Worm (Caenorhabditis elegans) whole organism, midembryonic: Measurements from ENCODE around the gene pph-2.
A peak's percentile ranks its signal among the peaks of the same experiment; 100 is the strongest.

ENCODE experiments used
- T22C8.4 ChIP-seq: fragments of 200-800 bp; sonication (Bioruptor generic); IDR thresholded peaks from 2 replicates; pipeline ENCODE4 v1.3.6; 2022; ENCODE audit warnings: missing genetic modification characterization, missing compliant biosample characterization
- cog-1 ChIP-seq: sonication (generic microtip); optimal IDR thresholded peaks from 2 replicates; lab custom pipeline; 2016; ENCODE audit warnings: missing genetic modification characterization, missing compliant biosample characterization
- flt-1 ChIP-seq: fragments of 200-800 bp; sonication (Bioruptor generic); IDR thresholded peaks from 2 replicates; pipeline ENCODE4 v1.3.6; 2022; ENCODE audit warnings: missing genetic modification characterization, missing compliant biosample characterization
- klf-2 ChIP-seq: fragments of 200-800 bp; sonication (Bioruptor generic); conservative IDR thresholded peaks from 2 replicates; pipeline ENCODE4 v1.3.6; 2022; ENCODE audit warnings: missing genetic modification reagents, missing genetic modification characterization, missing compliant biosample characterization
- med-1 ChIP-seq: sonication (generic microtip); optimal IDR thresholded peaks from 2 replicates; lab custom pipeline; 2017; ENCODE audit warnings: missing genetic modification characterization, mild to moderate bottlenecking, missing compliant biosample characterization, antibody characterized with exemption, missing genetic modification reagents; ENCODE audit not compliant: insufficient read depth
- ref-1 ChIP-seq: fragments of 200-800 bp; sonication (Bioruptor generic); conservative IDR thresholded peaks from 2 replicates; pipeline ENCODE4 v1.3.6; 2022; ENCODE audit warnings: missing genetic modification reagents, missing genetic modification characterization, missing compliant biosample characterization
- tab-1 ChIP-seq: fragments of 200-800 bp; sonication (Bioruptor generic); IDR thresholded peaks from 2 replicates; pipeline ENCODE4 v1.3.6; 2022; ENCODE audit warnings: missing genetic modification characterization, missing compliant biosample characterization
- ztf-23 ChIP-seq: fragments of 200-800 bp; sonication (Bioruptor generic); IDR thresholded peaks from 2 replicates; pipeline ENCODE4 v1.3.6; 2022; ENCODE audit warnings: missing genetic modification reagents, missing genetic modification characterization, missing compliant biosample characterization
- ztf-29 ChIP-seq: fragments of 200-800 bp; sonication (Bioruptor generic); IDR thresholded peaks from 2 replicates; pipeline ENCODE4 v1.3.6; 2022; ENCODE audit warnings: missing genetic modification reagents, missing genetic modification characterization, missing compliant biosample characterization

The pph-2 gene

DNA sequence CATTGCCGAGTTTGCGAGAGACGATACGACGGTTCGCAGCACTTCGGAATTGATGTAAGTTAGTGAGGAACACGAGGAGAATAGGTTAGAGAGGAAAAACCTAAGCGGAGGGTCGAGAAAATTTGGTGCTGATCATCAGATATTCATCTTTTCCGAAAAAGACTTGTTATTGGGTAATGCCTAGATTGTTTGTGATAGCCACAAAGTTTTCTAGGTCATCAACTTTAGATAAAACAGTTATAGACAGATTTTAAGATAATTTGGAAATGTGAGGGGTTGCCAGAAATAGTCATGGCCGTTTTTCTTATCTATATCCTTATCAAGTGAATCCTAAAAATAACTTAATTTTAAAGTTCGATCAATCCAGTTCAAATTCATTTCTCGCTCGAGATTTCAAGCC lies 22.8 kb upstream of the pph-2 start:
- TF ChIP-seq tab-1 (GFP tag; lab: Robert Waterston, UW) = no peak

DNA sequence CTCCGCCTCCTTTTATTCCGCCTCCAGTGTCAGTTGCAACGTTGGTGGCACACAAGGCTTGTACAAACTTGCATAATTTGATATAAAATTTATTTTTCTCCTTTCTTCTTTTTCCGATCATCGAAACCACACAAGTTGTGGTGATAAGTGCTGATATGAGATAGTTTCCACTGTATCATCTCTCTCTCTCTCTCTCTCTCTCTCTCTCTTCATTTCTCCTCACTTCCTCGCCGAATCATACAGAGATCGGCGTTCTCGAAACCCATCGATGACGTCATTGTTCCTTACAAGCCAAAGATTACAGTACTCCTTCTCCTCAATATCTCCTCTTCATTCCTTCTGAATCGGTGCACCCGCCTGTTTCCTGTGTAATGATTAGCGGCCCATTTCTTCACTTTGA lies 21.8 kb upstream of the pph-2 start, which contains the start of gene nhr-43:
TSS of gene nhr-43 (plus strand) at position 233 of the 400 bp plus-strand sequence.
- TF ChIP-seq ztf-23 (GFP tag; lab: Robert Waterston, UW) = no peak
- no peak for TF ChIP-seq cog-1 (tag; lab: Kevin White, UChicago)
- no peak for TF ChIP-seq ref-1 (GFP tag; lab: Robert Waterston, UW)

- no peak for TF ChIP-seq T22C8.4 (GFP tag; lab: Robert Waterston, UW)
- TF ChIP-seq ztf-29 (GFP tag; lab: Robert Waterston, UW) = no peak
- no peak for TF ChIP-seq med-1 (GFP tag; lab: Kevin White, UChicago)
- TF ChIP-seq flt-1 = no peak
- TF ChIP-seq ref-1 (GFP tag; lab: Robert Waterston, UW) = no peak
- TF ChIP-seq cog-1 (tag; lab: Kevin White, UChicago) = no peak
These were observed 20.1 kb upstream of the pph-2 start for ce11 chrIV:11897710-11898109.

DNA sequence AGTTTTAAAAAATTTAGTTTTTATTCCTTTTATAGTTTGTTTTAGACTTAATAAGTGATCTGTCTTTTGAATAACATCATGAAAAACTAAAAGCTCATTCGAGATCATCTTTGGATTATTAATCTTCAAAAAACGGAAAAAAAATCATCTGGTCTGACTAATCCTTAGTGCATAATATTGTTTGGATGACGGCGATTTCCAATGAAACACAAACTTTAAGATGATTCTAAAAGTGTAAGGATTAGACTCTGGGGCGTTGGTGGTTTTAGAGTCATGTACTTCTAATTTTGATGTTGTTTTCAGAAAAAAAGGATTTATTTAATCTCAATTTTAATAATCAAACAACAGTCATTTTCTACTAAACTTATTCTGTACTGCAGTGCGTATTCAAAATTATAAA lies 15.8 kb upstream of the pph-2 start:
- no peak for TF ChIP-seq klf-2 (GFP tag; lab: Robert Waterston, UW)
- TF ChIP-seq cog-1 (tag; lab: Kevin White, UChicago) = no peak

DNA sequence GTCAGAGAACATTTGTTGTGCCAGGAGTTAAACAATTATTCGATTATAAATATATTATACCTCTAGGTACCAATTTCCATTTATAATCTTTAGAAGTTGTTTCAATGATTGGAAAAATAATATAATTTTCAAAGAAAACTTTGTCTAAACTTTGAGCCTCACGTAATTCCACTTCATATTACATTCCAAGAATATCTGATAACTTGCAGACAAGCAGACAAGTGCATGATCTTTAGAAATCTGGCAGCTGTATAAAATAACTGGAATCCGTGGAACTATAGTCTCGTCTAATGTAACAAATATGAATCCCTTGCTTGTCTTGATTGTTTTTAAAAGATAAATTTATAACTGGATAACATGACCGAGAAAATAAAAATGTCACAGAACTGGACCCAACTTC lies 15.0 kb upstream of the pph-2 start:
- TF ChIP-seq klf-2 (GFP tag; lab: Robert Waterston, UW) (no peak), tab-1 (GFP tag; lab: Robert Waterston, UW) (no peak), ref-1 (GFP tag; lab: Robert Waterston, UW) (no peak), ztf-23 (GFP tag; lab: Robert Waterston, UW) (no peak), cog-1 (tag; lab: Kevin White, UChicago) (no peak), med-1 (GFP tag; lab: Kevin White, UChicago) (no peak), T22C8.4 (GFP tag; lab: Robert Waterston, UW) (no peak), flt-1 (no peak), ztf-29 (GFP tag; lab: Robert Waterston, UW) (no peak)

DNA sequence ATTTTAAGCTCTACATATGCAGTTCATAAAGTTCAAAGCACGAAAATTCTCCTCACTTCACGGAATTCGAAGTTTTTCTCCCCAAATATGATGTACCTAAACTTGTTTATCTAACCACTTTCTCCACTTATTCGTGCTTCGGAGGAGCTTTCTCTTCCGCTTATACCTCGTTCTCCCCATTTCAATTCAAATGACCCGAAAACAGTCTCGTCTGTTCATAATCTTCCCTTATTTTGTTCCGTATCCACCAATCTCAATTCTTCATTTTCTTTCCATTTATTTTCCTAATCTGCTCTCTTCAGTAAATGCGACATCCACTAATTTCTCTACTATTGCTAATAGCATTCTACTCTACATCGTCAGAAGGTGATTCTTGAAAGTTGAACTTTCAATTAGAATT lies 7.7 kb upstream of the pph-2 start, which contains the start of gene let-653:
TSS of gene let-653 (plus strand) at position 301 of the 400 bp plus-strand sequence.
- no peak for TF ChIP-seq ref-1 (GFP tag; lab: Robert Waterston, UW)
- TF ChIP-seq T22C8.4 (GFP tag; lab: Robert Waterston, UW) = no peak
- TF ChIP-seq flt-1 = no peak
- TF ChIP-seq cog-1 (tag; lab: Kevin White, UChicago) = no peak
- no peak for TF ChIP-seq klf-2 (GFP tag; lab: Robert Waterston, UW)
- no peak for TF ChIP-seq ztf-23 (GFP tag; lab: Robert Waterston, UW)
- TF ChIP-seq ztf-29 (GFP tag; lab: Robert Waterston, UW) = no peak
- no peak for TF ChIP-seq med-1 (GFP tag; lab: Kevin White, UChicago)
- TF ChIP-seq tab-1 (GFP tag; lab: Robert Waterston, UW) = no peak

DNA sequence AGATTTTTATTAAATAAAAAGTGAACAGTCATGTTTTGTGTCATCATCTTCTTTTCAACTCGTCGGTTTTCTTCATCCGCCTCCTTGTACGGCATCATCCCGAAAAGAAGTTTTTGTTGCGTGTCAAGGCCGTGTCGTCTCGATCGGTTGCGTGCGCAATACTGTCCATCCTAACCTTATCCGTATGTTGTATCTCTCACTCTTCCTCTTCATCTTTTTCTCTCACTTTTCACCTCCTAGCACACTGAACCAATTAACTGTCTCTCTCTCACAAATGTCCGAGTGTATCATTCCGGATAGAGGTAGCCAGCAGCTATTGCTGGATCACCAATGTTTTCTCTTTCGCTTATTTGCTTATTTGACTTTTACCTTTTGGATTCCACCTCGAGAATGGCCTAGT lies 5.9 kb upstream of the pph-2 start:
- no peak for TF ChIP-seq T22C8.4 (GFP tag; lab: Robert Waterston, UW)
- TF ChIP-seq klf-2 (GFP tag; lab: Robert Waterston, UW) = no peak
- TF ChIP-seq ref-1 (GFP tag; lab: Robert Waterston, UW) = no peak
- TF ChIP-seq flt-1 = no peak
- no peak for TF ChIP-seq cog-1 (tag; lab: Kevin White, UChicago)
- TF ChIP-seq ztf-23 (GFP tag; lab: Robert Waterston, UW) = no peak
- TF ChIP-seq tab-1 (GFP tag; lab: Robert Waterston, UW) = no peak
- no peak for TF ChIP-seq ztf-29 (GFP tag; lab: Robert Waterston, UW)
- TF ChIP-seq med-1 (GFP tag; lab: Kevin White, UChicago) = no peak

DNA sequence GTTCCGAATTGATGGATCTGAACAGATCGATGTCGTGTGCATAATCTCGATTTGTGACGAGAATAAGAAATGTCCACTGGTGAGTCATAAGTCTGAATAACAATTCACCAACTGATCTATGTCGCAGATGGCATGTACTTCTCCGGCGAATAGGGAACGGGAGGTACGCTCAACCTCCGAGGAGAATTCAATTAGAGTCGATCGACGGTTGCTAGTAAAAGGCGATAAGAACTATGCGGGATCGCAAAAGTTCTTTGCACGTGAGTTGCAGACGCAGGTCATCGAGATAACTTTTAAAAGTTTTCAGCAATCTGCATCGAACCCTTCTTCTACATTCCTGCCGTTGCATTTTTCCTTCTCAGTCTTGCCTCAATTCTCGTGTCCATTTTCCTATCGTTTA lies 5.0 kb upstream of the pph-2 start:
- TF ChIP-seq klf-2 (GFP tag; lab: Robert Waterston, UW) (no peak), med-1 (GFP tag; lab: Kevin White, UChicago) (no peak), cog-1 (tag; lab: Kevin White, UChicago) (no peak), ref-1 (GFP tag; lab: Robert Waterston, UW) (no peak), T22C8.4 (GFP tag; lab: Robert Waterston, UW) (no peak), flt-1 (no peak), tab-1 (GFP tag; lab: Robert Waterston, UW) (no peak), ztf-29 (GFP tag; lab: Robert Waterston, UW) (no peak), ztf-23 (GFP tag; lab: Robert Waterston, UW) (no peak)

- TF ChIP-seq ref-1 (GFP tag; lab: Robert Waterston, UW) (no peak), med-1 (GFP tag; lab: Kevin White, UChicago) (no peak), cog-1 (tag; lab: Kevin White, UChicago) (no peak), T22C8.4 (GFP tag; lab: Robert Waterston, UW) (no peak), ztf-23 (GFP tag; lab: Robert Waterston, UW) (no peak), tab-1 (GFP tag; lab: Robert Waterston, UW) (no peak), flt-1 (no peak), ztf-29 (GFP tag; lab: Robert Waterston, UW) (no peak), klf-2 (GFP tag; lab: Robert Waterston, UW) (no peak)
These were observed 675 bp upstream of the pph-2 start, which contains the start of gene cutl-27 for ce11 chrIV:11878249-11878648. cutl-27 (plus strand) TSS chrIV:11878549.

DNA sequence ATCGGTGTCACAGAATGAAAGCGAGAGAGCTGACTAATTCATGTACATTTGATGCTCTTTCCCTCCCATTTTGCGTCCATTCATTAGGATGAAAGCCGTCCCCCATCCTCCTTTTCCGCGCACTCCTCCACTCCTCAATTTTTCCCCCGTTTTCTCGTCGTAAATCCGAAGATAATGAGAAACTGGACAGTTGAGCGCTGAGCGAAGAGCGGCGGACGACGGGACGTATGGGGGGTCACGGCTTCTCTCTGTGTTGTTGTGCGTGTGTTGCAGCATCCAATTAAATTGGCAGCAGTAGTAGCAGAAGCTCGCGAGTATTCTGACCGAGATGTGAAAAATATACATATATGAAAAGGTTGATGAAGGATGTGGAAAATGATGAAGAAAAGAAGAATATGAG lies 5.7 kb downstream of the pph-2 start:
- TF ChIP-seq tab-1 (GFP tag; lab: Robert Waterston, UW) = 0 out of 2 replicates have a peak, but pooled peaks have one; percentile 9
- TF ChIP-seq klf-2 (GFP tag; lab: Robert Waterston, UW) = no peak
- no peak for TF ChIP-seq med-1 (GFP tag; lab: Kevin White, UChicago)
- TF ChIP-seq ztf-29 (GFP tag; lab: Robert Waterston, UW) = no peak
- no peak for TF ChIP-seq cog-1 (tag; lab: Kevin White, UChicago)
